Fruit fly (Drosophila melanogaster) whole organism, embryonic: ENCODE measurements around the gene Dnaaf4.

ENCODE experiments used
- CG13287 ChIP-seq: fragments of 200-800 bp; sonication (Bioruptor generic); IDR thresholded peaks from 2 replicates; pipeline ENCODE4 v1.3.6; 2022; ENCODE audit warnings: missing biosample characterization, missing genetic modification characterization; ENCODE audit not compliant: partially characterized antibody
- CG14014 ChIP-seq: fragments of 200-800 bp; sonication (Bioruptor generic); IDR thresholded peaks from 2 replicates; pipeline ENCODE4 v1.3.6; 2022; ENCODE audit warnings: missing biosample characterization, missing genetic modification characterization
- CG15073 ChIP-seq: fragments of 200-800 bp; sonication (Bioruptor generic); optimal IDR thresholded peaks from 2 replicates; lab custom pipeline; 2016; ENCODE audit warnings: missing biosample characterization, missing genetic modification characterization
- Dad ChIP-seq: fragments of 200-800 bp; sonication (Bioruptor generic); optimal IDR thresholded peaks from 3 replicates; lab custom pipeline; 2016; ENCODE audit warnings: missing biosample characterization, missing genetic modification characterization
- Eip74EF ChIP-seq, 2 experiments: fragments of 200-800 bp in 1 of 2; fragments of >200 bp in 1 of 2; sonication (Bioruptor generic) in 1 of 2; optimal IDR thresholded peaks; 2 replicates each; lab custom pipeline; 2017 to 2019; ENCODE audit warnings: missing biosample characterization in 2 of 2, missing genetic modification characterization in 2 of 2, mild to moderate bottlenecking in 1 of 2, moderate library complexity in 1 of 2
- ara ChIP-seq: fragments of 200-800 bp; sonication (Bioruptor generic); IDR thresholded peaks from 2 replicates; pipeline ENCODE4 v1.3.6; 2022; ENCODE audit warnings: missing biosample characterization, missing genetic modification characterization
- bab2 ChIP-seq: fragments of 200-800 bp; sonication (Bioruptor generic); optimal IDR thresholded peaks from 2 replicates; lab custom pipeline; 2016; ENCODE audit warnings: missing biosample characterization, missing genetic modification characterization
- emc ChIP-seq: fragments of 200-800 bp; sonication (Bioruptor generic); optimal IDR thresholded peaks from 2 replicates; lab custom pipeline; 2016; ENCODE audit warnings: missing biosample characterization, missing genetic modification characterization

DNA sequence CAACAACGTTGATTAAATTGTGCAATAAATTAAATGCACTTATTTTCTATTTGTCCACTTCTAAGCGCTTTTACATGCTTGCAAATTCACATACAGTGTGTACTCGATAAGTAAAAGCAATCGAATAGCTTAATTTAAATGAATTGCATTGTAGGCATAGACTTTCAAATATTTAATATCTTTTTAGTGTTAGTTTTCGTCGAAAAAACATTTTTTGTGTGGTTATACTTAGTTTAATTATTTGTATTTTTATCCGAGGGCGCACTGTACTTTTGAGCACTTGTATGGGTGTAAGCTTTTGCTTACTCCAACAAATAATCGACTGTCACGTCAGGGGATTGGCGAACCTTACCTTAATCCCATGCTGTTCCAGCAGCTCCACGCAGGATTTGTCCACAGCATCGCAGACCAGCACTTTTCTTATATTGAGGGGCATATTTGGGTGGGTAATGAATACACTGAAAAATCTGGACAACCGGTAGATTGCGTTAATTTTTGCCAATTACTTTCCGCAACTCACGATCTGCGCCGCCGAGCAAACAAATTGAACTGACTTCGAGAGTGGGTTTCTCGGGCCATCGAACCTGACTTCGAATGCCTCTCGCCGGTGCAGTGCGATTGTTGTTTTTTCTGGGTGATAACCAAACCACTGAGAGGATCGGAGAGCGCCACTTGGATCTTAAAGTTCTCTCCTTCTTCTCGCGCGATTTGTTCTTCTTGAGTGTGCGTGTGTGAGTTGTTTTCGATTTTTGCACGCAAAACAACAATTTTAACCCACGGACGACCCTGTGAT, 33.8 kb upstream of the Dnaaf4 start, which contains the start of gene CG6287:
- 0 out of 2 replicates have a peak, but pooled peaks have one; percentile 31 for TF ChIP-seq CG14014 (GFP tag; lab: Robert Waterston, UW)
- TF ChIP-seq CG15073: no peak
- no peak for TF ChIP-seq ara (GFP tag; lab: Robert Waterston, UW)
- TF ChIP-seq bab2: no peak
- TF ChIP-seq Dad (GFP tag; lab: Kevin White, UChicago): no peak
- TF ChIP-seq emc: no peak
- no peak for TF ChIP-seq Eip74EF (GFP tag; optimal IDR thresholded peaks at IDR 0.05; lab: Kevin White, UChicago)
- no peak for TF ChIP-seq CG13287 (GFP tag; lab: Robert Waterston, UW)
